Fruit fly (Drosophila melanogaster) whole organism, embryonic: ENCODE data around the gene CG6738.

Experiments
- Atf3 ChIP-seq: fragments of 200-800 bp; sonication (Bioruptor generic); optimal IDR thresholded peaks from 3 replicates; lab custom pipeline; 2016; ENCODE audit warnings: missing biosample characterization, missing genetic modification characterization
- CG17328 ChIP-seq: fragments of 200-800 bp; sonication (Bioruptor generic); IDR thresholded peaks from 2 replicates; pipeline ENCODE4 v1.3.6; 2022; ENCODE audit warnings: missing biosample characterization, missing genetic modification characterization
- CG9727 ChIP-seq: fragments of 200-800 bp; sonication (Bioruptor generic); optimal IDR thresholded peaks from 3 replicates; lab custom pipeline; 2017; ENCODE audit warnings: missing biosample characterization, mild to moderate bottlenecking, missing genetic modification characterization
- Fer2 ChIP-seq: fragments of 200-800 bp; sonication (Bioruptor generic); optimal IDR thresholded peaks from 2 replicates; lab custom pipeline; 2018; ENCODE audit warnings: missing biosample characterization, mild to moderate bottlenecking, missing genetic modification characterization, moderate library complexity
- Hr39 ChIP-seq: fragments of >200 bp; optimal IDR thresholded peaks from 2 replicates; lab custom pipeline; 2017
- Opbp ChIP-seq: fragments of 200-800 bp; sonication (Bioruptor generic); IDR thresholded peaks from 3 replicates; pipeline ENCODE4 v1.3.6; 2022; ENCODE audit warnings: missing biosample characterization, missing genetic modification characterization; ENCODE audit not compliant: partially characterized antibody
- jing ChIP-seq: fragments of 200-800 bp; sonication (Bioruptor generic); optimal IDR thresholded peaks from 2 replicates; lab custom pipeline; 2018; ENCODE audit warnings: missing biosample characterization, mild to moderate bottlenecking, missing genetic modification characterization
- scrt ChIP-seq: fragments of 200-800 bp; sonication (Bioruptor generic); optimal IDR thresholded peaks from 2 replicates; lab custom pipeline; 2018; ENCODE audit warnings: missing biosample characterization, mild to moderate bottlenecking, missing genetic modification characterization, moderate library complexity

- TF ChIP-seq jing (GFP tag; lab: Kevin White, UChicago) (no peak), Opbp (no peak), Fer2 (no peak), Hr39 (lab: Kevin White, UChicago) (no peak), Atf3 (GFP tag; lab: Kevin White, UChicago) (no peak), CG17328 (no peak), scrt (GFP tag; lab: Kevin White, UChicago) (no peak), CG9727 (GFP tag; lab: Kevin White, UChicago) (no peak)
Observed at dm6 chr3R:23147625-23148024, 48.3 kb downstream of the CG6738 start.
